Worm (Caenorhabditis elegans) whole organism, L1 larva: ENCODE measurements around the gene C04F6.7.

Experiments used
- F16B12.6 ChIP-seq: fragments of 150-350 bp; optimal IDR thresholded peaks from 2 replicates; lab custom pipeline; 2014; ENCODE audit warnings: missing biosample characterization, missing genetic modification characterization
- ceh-82 ChIP-seq, 3 experiments: fragments of 150-350 bp in 1 of 3; sonication (generic microtip) in 2 of 3; optimal IDR thresholded peaks; 2 replicates each; lab custom pipeline; 2014 to 2017; ENCODE audit warnings: missing biosample characterization in 3 of 3, missing genetic modification characterization in 3 of 3
- ces-1 ChIP-seq: fragments of 150-350 bp; optimal IDR thresholded peaks from 2 replicates; lab custom pipeline; 2014; ENCODE audit warnings: missing biosample characterization, missing genetic modification reagents, missing genetic modification characterization
- egl-27 ChIP-seq, 2 experiments: fragments of 150-350 bp in 1 of 2; sonication (generic microtip); optimal IDR thresholded peaks; 3 replicates each; lab custom pipeline; 2017 to 2018; ENCODE audit warnings: missing biosample characterization in 2 of 2, missing genetic modification characterization in 2 of 2, missing genetic modification reagents in 2 of 2
- hpl-2 ChIP-seq: fragments of 150-350 bp; optimal IDR thresholded peaks from 2 replicates; lab custom pipeline; 2014; ENCODE audit warnings: missing biosample characterization, missing genetic modification reagents, missing genetic modification characterization
- nhr-12 ChIP-seq: sonication (generic microtip); optimal IDR thresholded peaks from 2 replicates; lab custom pipeline; 2017; ENCODE audit warnings: missing biosample characterization, missing genetic modification characterization
- nhr-237 ChIP-seq: fragments of 150-350 bp; optimal IDR thresholded peaks from 2 replicates; lab custom pipeline; 2014; ENCODE audit warnings: missing biosample characterization, missing genetic modification characterization
- nhr-28 ChIP-seq: fragments of 150-350 bp; optimal IDR thresholded peaks from 2 replicates; lab custom pipeline; 2014; ENCODE audit warnings: missing biosample characterization, missing genetic modification characterization
- nhr-47 ChIP-seq: sonication (generic microtip); optimal IDR thresholded peaks from 2 replicates; lab custom pipeline; 2016; ENCODE audit warnings: mild to moderate bottlenecking, missing genetic modification characterization, moderate library complexity, missing compliant biosample characterization
- nhr-77 ChIP-seq: fragments of 150-350 bp; optimal IDR thresholded peaks from 2 replicates; lab custom pipeline; 2014; ENCODE audit warnings: missing biosample characterization, missing genetic modification characterization
- pag-3 ChIP-seq: sonication (generic microtip); optimal IDR thresholded peaks from 2 replicates; lab custom pipeline; 2017; ENCODE audit warnings: missing genetic modification characterization, mild to moderate bottlenecking, missing compliant biosample characterization, antibody characterized with exemption, borderline replicate concordance; ENCODE audit not compliant: insufficient read depth
- sox-4 ChIP-seq: sonication (generic microtip); optimal IDR thresholded peaks from 2 replicates; lab custom pipeline; 2016; ENCODE audit warnings: missing genetic modification characterization, missing compliant biosample characterization
- unc-62 ChIP-seq: fragments of 150-350 bp; optimal IDR thresholded peaks from 2 replicates; lab custom pipeline; 2014; ENCODE audit warnings: missing biosample characterization, missing genetic modification reagents, missing genetic modification characterization

DNA sequence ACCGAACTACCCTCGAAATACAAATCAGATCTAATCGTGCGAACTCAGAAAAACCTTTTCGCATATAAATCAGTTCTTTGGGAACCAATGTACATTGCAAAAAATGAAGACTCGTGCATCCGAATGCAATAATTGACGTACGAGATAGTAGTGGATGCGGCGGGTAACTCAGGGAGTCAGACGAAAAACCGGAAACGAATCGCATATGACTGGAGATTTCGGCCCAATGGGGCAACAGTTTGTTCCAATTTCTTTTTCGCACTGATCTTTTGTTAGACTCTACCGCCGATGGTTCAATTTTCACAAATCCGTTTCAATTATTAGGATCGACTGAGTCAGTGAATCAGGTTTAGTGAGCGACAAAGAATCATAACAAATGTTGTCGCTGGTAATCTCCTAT, 52.2 kb downstream of the C04F6.7 start:
- TF ChIP-seq unc-62 (no peak), ceh-82 (tag; optimal IDR thresholded peaks at IDR 0.05; lab: Kevin White, UChicago) (no peak), sox-4 (tag; lab: Kevin White, UChicago) (no peak), nhr-12 (tag; lab: Kevin White, UChicago) (no peak), F16B12.6 (no peak), nhr-77 (tag; lab: Kevin White, UChicago) (no peak), egl-27 (tag; optimal IDR thresholded peaks at IDR 0.05; lab: Kevin White, UChicago) (no peak), ces-1 (GFP tag; lab: Kevin White, UChicago) (no peak), pag-3 (tag; lab: Kevin White, UChicago) (no peak), nhr-47 (tag; lab: Kevin White, UChicago) (no peak), hpl-2 (GFP tag; lab: Kevin White, UChicago) (no peak), nhr-28 (tag; lab: Kevin White, UChicago) (no peak), nhr-237 (tag; lab: Kevin White, UChicago) (no peak)
